Fruit fly (Drosophila melanogaster) whole organism, embryonic: ENCODE measurements around the gene TBC1D16.

Experiments
- Bdp1 ChIP-seq: fragments of 200-800 bp; sonication (Bioruptor generic); optimal IDR thresholded peaks from 3 replicates; lab custom pipeline; 2016; ENCODE audit warnings: missing biosample characterization, missing genetic modification characterization
- Bteb2 ChIP-seq: fragments of 200-800 bp; sonication (Bioruptor generic); optimal IDR thresholded peaks from 2 replicates; lab custom pipeline; 2016; ENCODE audit warnings: missing biosample characterization, missing genetic modification characterization
- CG10147 ChIP-seq: fragments of 200-800 bp; sonication (Bioruptor generic); optimal IDR thresholded peaks from 2 replicates; lab custom pipeline; 2019; ENCODE audit warnings: missing biosample characterization, mild to moderate bottlenecking, missing genetic modification characterization, moderate library complexity
- CG11093 ChIP-seq: fragments of 200-800 bp; sonication (Bioruptor generic); IDR thresholded peaks from 3 replicates; pipeline ENCODE4 v1.3.6; 2022; ENCODE audit warnings: missing biosample characterization, missing genetic modification characterization
- CG11398 ChIP-seq: fragments of 200-800 bp; sonication (Bioruptor generic); optimal IDR thresholded peaks from 2 replicates; lab custom pipeline; 2016; ENCODE audit warnings: missing biosample characterization, missing genetic modification characterization
- CG12071 ChIP-seq: fragments of 200-800 bp; sonication (Bioruptor generic); optimal IDR thresholded peaks from 3 replicates; lab custom pipeline; 2018; ENCODE audit warnings: missing biosample characterization, mild to moderate bottlenecking, missing genetic modification characterization
- CG12769 ChIP-seq: fragments of 200-800 bp; sonication (Bioruptor generic); optimal IDR thresholded peaks from 2 replicates; lab custom pipeline; 2019; ENCODE audit warnings: missing biosample characterization, mild to moderate bottlenecking, missing genetic modification characterization, moderate library complexity
- CG15601 ChIP-seq: fragments of 200-800 bp; sonication (Bioruptor generic); optimal IDR thresholded peaks from 3 replicates; lab custom pipeline; 2019; ENCODE audit warnings: missing biosample characterization, mild to moderate bottlenecking, missing genetic modification characterization, moderate library complexity
- CG1603 ChIP-seq: fragments of 200-800 bp; sonication (Bioruptor generic); optimal IDR thresholded peaks from 2 replicates; lab custom pipeline; 2019; ENCODE audit warnings: missing biosample characterization, mild to moderate bottlenecking, missing genetic modification characterization, moderate library complexity
- CG1647 ChIP-seq: fragments of 200-800 bp; sonication (Bioruptor generic); optimal IDR thresholded peaks from 3 replicates; lab custom pipeline; 2016; ENCODE audit warnings: missing biosample characterization, missing genetic modification characterization
- CG17385 ChIP-seq: fragments of 200-800 bp; sonication (Bioruptor generic); optimal IDR thresholded peaks from 3 replicates; lab custom pipeline; 2018; ENCODE audit warnings: missing biosample characterization, mild to moderate bottlenecking, missing genetic modification characterization
- CG17612 ChIP-seq: fragments of 200-800 bp; sonication (Bioruptor generic); IDR thresholded peaks from 2 replicates; pipeline ENCODE4 v1.3.6; 2022; ENCODE audit warnings: missing biosample characterization, missing genetic modification characterization
- CG17829 ChIP-seq: fragments of 200-800 bp; optimal IDR thresholded peaks from 2 replicates; lab custom pipeline; 2019; ENCODE audit warnings: missing biosample characterization, mild to moderate bottlenecking, missing genetic modification characterization, moderate library complexity
- CG4404 ChIP-seq: fragments of 200-800 bp; sonication (Bioruptor generic); IDR thresholded peaks from 2 replicates; pipeline ENCODE4 v1.3.6; 2022; ENCODE audit warnings: missing biosample characterization, missing genetic modification characterization
- CG4820 ChIP-seq: fragments of 200-800 bp; sonication (Bioruptor generic); optimal IDR thresholded peaks from 3 replicates; lab custom pipeline; 2016; ENCODE audit warnings: missing biosample characterization, missing genetic modification characterization
- CG5180 ChIP-seq: fragments of 200-800 bp; sonication (Bioruptor generic); optimal IDR thresholded peaks from 3 replicates; lab custom pipeline; 2017; ENCODE audit warnings: missing biosample characterization, missing genetic modification characterization, mild to moderate bottlenecking, moderate library complexity, missing genetic modification reagents
- CG6813 ChIP-seq: fragments of 200-800 bp; sonication (Bioruptor generic); optimal IDR thresholded peaks from 2 replicates; lab custom pipeline; 2017; ENCODE audit warnings: missing biosample characterization, missing genetic modification characterization, mild to moderate bottlenecking, moderate library complexity, missing genetic modification reagents
- CG7357 ChIP-seq: fragments of 200-800 bp; sonication (Bioruptor generic); IDR thresholded peaks from 3 replicates; pipeline ENCODE4 v1.3.6; 2022; ENCODE audit warnings: missing biosample characterization, missing genetic modification characterization
- CG7786 ChIP-seq: fragments of 200-800 bp; sonication (Bioruptor generic); optimal IDR thresholded peaks from 2 replicates; lab custom pipeline; 2016; ENCODE audit warnings: missing biosample characterization, missing genetic modification characterization
- CG7928 ChIP-seq: fragments of 200-800 bp; sonication (Bioruptor generic); optimal IDR thresholded peaks from 2 replicates; lab custom pipeline; 2017; ENCODE audit warnings: missing biosample characterization, mild to moderate bottlenecking, missing genetic modification characterization
- CG8388 ChIP-seq: fragments of 200-800 bp; sonication (Bioruptor generic); optimal IDR thresholded peaks from 2 replicates; lab custom pipeline; 2019; ENCODE audit warnings: missing biosample characterization, mild to moderate bottlenecking, missing genetic modification characterization, moderate library complexity
- CG8478 ChIP-seq: fragments of >200 bp; optimal IDR thresholded peaks from 2 replicates; lab custom pipeline; 2018
- CTCF ChIP-seq: fragments of 200-800 bp; sonication (Bioruptor generic); optimal IDR thresholded peaks from 2 replicates; lab custom pipeline; 2017; ENCODE audit warnings: missing biosample characterization, mild to moderate bottlenecking, missing genetic modification characterization, moderate library complexity
- Dbx ChIP-seq: fragments of 200-800 bp; sonication (Bioruptor generic); IDR thresholded peaks from 3 replicates; pipeline ENCODE4 v1.3.6; 2022; ENCODE audit warnings: missing biosample characterization, missing genetic modification characterization
- Deaf1 ChIP-seq: fragments of 200-800 bp; optimal IDR thresholded peaks from 3 replicates; lab custom pipeline; 2019; ENCODE audit warnings: missing biosample characterization, mild to moderate bottlenecking, missing genetic modification characterization, moderate library complexity
- Fer2 ChIP-seq: fragments of 200-800 bp; sonication (Bioruptor generic); optimal IDR thresholded peaks from 2 replicates; lab custom pipeline; 2018; ENCODE audit warnings: missing biosample characterization, mild to moderate bottlenecking, missing genetic modification characterization, moderate library complexity
- Hr3 ChIP-seq: fragments of 200-800 bp; sonication (Bioruptor generic); optimal IDR thresholded peaks from 3 replicates; lab custom pipeline; 2016; ENCODE audit warnings: missing biosample characterization, missing genetic modification characterization
- Mes4 ChIP-seq: fragments of 200-800 bp; sonication (Bioruptor generic); optimal IDR thresholded peaks from 2 replicates; lab custom pipeline; 2016; ENCODE audit warnings: missing biosample characterization, missing genetic modification characterization
- Myb ChIP-seq: fragments of 200-800 bp; sonication (Bioruptor generic); optimal IDR thresholded peaks from 2 replicates; lab custom pipeline; 2016; ENCODE audit warnings: missing biosample characterization, missing genetic modification characterization
- Rfx ChIP-seq: fragments of 200-800 bp; sonication (Bioruptor generic); IDR thresholded peaks from 2 replicates; pipeline ENCODE4 v1.3.6; 2022; ENCODE audit warnings: missing biosample characterization, missing genetic modification characterization
- YL-1 ChIP-seq: fragments of 200-800 bp; sonication (Bioruptor generic); optimal IDR thresholded peaks from 3 replicates; lab custom pipeline; 2017; ENCODE audit warnings: missing biosample characterization, mild to moderate bottlenecking, missing genetic modification characterization
- abd-A ChIP-seq: fragments of 200-800 bp; sonication (Bioruptor generic); optimal IDR thresholded peaks from 3 replicates; lab custom pipeline; 2019; ENCODE audit warnings: missing biosample characterization, mild to moderate bottlenecking, missing genetic modification characterization, moderate library complexity
- aop ChIP-seq: fragments of 200-800 bp; sonication (Bioruptor generic); IDR thresholded peaks from 2 replicates; pipeline ENCODE4 v1.3.6; 2022; ENCODE audit warnings: missing biosample characterization, missing genetic modification characterization
- bbx ChIP-seq: fragments of 200-800 bp; sonication (Bioruptor generic); IDR thresholded peaks from 2 replicates; pipeline ENCODE4 v1.3.6; 2022; ENCODE audit warnings: missing biosample characterization, missing genetic modification characterization; ENCODE audit not compliant: partially characterized antibody
- crc ChIP-seq: fragments of 200-800 bp; sonication (Bioruptor generic); optimal IDR thresholded peaks from 2 replicates; lab custom pipeline; 2016; ENCODE audit warnings: missing biosample characterization, missing genetic modification characterization
- danr ChIP-seq: fragments of 200-800 bp; sonication (Bioruptor generic); IDR thresholded peaks from 2 replicates; pipeline ENCODE4 v1.3.6; 2022; ENCODE audit warnings: missing biosample characterization, missing genetic modification characterization
- dmrt11E ChIP-seq: fragments of 200-800 bp; sonication (Bioruptor generic); optimal IDR thresholded peaks from 3 replicates; lab custom pipeline; 2018; ENCODE audit warnings: missing biosample characterization, mild to moderate bottlenecking, missing genetic modification characterization, moderate library complexity
- gsb ChIP-seq: fragments of 200-800 bp; sonication (Bioruptor generic); IDR thresholded peaks from 2 replicates; pipeline ENCODE4 v1.3.6; 2022; ENCODE audit warnings: missing biosample characterization, missing genetic modification characterization
- lbe ChIP-seq: fragments of 200-800 bp; sonication (Bioruptor generic); optimal IDR thresholded peaks from 2 replicates; lab custom pipeline; 2016; ENCODE audit warnings: missing biosample characterization, mild to moderate bottlenecking, missing genetic modification characterization
- lmd ChIP-seq: fragments of 200-800 bp; sonication (Bioruptor generic); IDR thresholded peaks from 2 replicates; pipeline ENCODE4 v1.3.6; 2022; ENCODE audit warnings: missing biosample characterization, missing genetic modification characterization
- maf-S ChIP-seq: fragments of 200-800 bp; sonication (Bioruptor generic); optimal IDR thresholded peaks from 2 replicates; lab custom pipeline; 2016; ENCODE audit warnings: missing biosample characterization, missing genetic modification characterization
- nom ChIP-seq: fragments of 200-800 bp; sonication (Bioruptor generic); optimal IDR thresholded peaks from 2 replicates; lab custom pipeline; 2017; ENCODE audit warnings: missing biosample characterization, missing genetic modification characterization, mild to moderate bottlenecking, moderate library complexity, missing genetic modification reagents
- p53 ChIP-seq: fragments of 200-800 bp; sonication (Bioruptor generic); optimal IDR thresholded peaks from 2 replicates; lab custom pipeline; 2016; ENCODE audit warnings: missing biosample characterization, missing genetic modification characterization
- pho ChIP-seq: fragments of 200-800 bp; sonication (Bioruptor generic); optimal IDR thresholded peaks from 2 replicates; lab custom pipeline; 2016; ENCODE audit warnings: missing biosample characterization, missing genetic modification characterization
- pzg ChIP-seq: fragments of 200-800 bp; sonication (Bioruptor generic); optimal IDR thresholded peaks from 3 replicates; lab custom pipeline; 2018; ENCODE audit warnings: missing biosample characterization, mild to moderate bottlenecking, missing genetic modification characterization, moderate library complexity
- seq ChIP-seq: fragments of 200-800 bp; sonication (Bioruptor generic); IDR thresholded peaks from 2 replicates; pipeline ENCODE4 v1.3.6; 2022; ENCODE audit warnings: missing biosample characterization, missing genetic modification characterization
- ssp ChIP-seq: fragments of 200-800 bp; sonication (Bioruptor generic); IDR thresholded peaks from 2 replicates; pipeline ENCODE4 v1.3.6; 2022; ENCODE audit warnings: missing biosample characterization, missing genetic modification characterization
- tap ChIP-seq: fragments of 200-800 bp; optimal IDR thresholded peaks from 3 replicates; lab custom pipeline; 2019; ENCODE audit warnings: missing biosample characterization, mild to moderate bottlenecking, missing genetic modification characterization, moderate library complexity
- zfh1 ChIP-seq: fragments of 200-800 bp; sonication (Bioruptor generic); IDR thresholded peaks from 3 replicates; pipeline ENCODE4 v1.3.6; 2022; ENCODE audit warnings: missing biosample characterization, missing genetic modification characterization

Gene TBC1D16

dm6 chr2L:10437317-10437716 lies 1.9 kb upstream of the TBC1D16 start, which contains the start of gene STUB1 (continued):
- TF ChIP-seq CG4404, result no peak
- TF ChIP-seq aop, result no peak
- TF ChIP-seq maf-S (GFP tag; lab: Kevin White, UChicago), result peak; percentile 11
- TF ChIP-seq lmd (GFP tag; lab: Robert Waterston, UW), result no peak
- no peak for TF ChIP-seq CG15601 (tag; lab: Kevin White, UChicago)

- TF ChIP-seq Bteb2, result peak; percentile 46
- peak; percentile 66; the same call in 2 of the 3 replicates for TF ChIP-seq Dbx (GFP tag; lab: Robert Waterston, UW)
- peak; percentile 69 for TF ChIP-seq pho (GFP tag; lab: Kevin White, UChicago)
- TF ChIP-seq Rfx, result peak; percentile 91
- TF ChIP-seq dmrt11E, result peak; percentile 59
- TF ChIP-seq CG12071 (GFP tag; lab: Kevin White, UChicago), result no peak
- TF ChIP-seq CG7928 (GFP tag; lab: Kevin White, UChicago), result no peak
- TF ChIP-seq CG12769 (tag; lab: Kevin White, UChicago), result no peak
- TF ChIP-seq CG17612, result no peak
- TF ChIP-seq lbe (GFP tag; lab: Kevin White, UChicago), result peak; percentile 31
- peak; percentile 20 for TF ChIP-seq Myb
- peak; percentile 28 for TF ChIP-seq Fer2 (tag; lab: Kevin White, UChicago)
- no peak for TF ChIP-seq tap (tag; lab: Kevin White, UChicago)
- peak; percentile 62 for TF ChIP-seq nom
- TF ChIP-seq CG1647, result peak; percentile 47
- TF ChIP-seq CG10147 (GFP tag; lab: Kevin White, UChicago), result peak; percentile 58
- peak; percentile 37 for TF ChIP-seq crc (GFP tag; lab: Kevin White, UChicago)
- TF ChIP-seq CG17385, result peak; percentile 66
- TF ChIP-seq CG11398 (GFP tag; lab: Kevin White, UChicago), result no peak
- TF ChIP-seq CG1603, result peak; percentile 99
- TF ChIP-seq YL-1, result peak; percentile 34
- TF ChIP-seq ssp (GFP tag; lab: Robert Waterston, UW), result peak; percentile 57
- TF ChIP-seq CG5180, result no peak
- no peak for TF ChIP-seq seq (GFP tag; lab: Robert Waterston, UW)
- peak; percentile 78 for TF ChIP-seq zfh1 (GFP tag; lab: Robert Waterston, UW)
- peak; percentile 80 for TF ChIP-seq CG17829 (tag; lab: Kevin White, UChicago)
- no peak for TF ChIP-seq abd-A
- TF ChIP-seq CTCF (GFP tag; lab: Kevin White, UChicago), result no peak
- TF ChIP-seq Hr3, result peak; percentile 73
- no peak for TF ChIP-seq CG8478 (lab: Kevin White, UChicago)
- TF ChIP-seq CG6813 (GFP tag; lab: Kevin White, UChicago), result no peak
- no peak for TF ChIP-seq CG7357 (GFP tag; lab: Robert Waterston, UW)
- TF ChIP-seq bbx (GFP tag; lab: Robert Waterston, UW), result 0 out of 2 replicates have a peak, but pooled peaks have one; percentile 15
- TF ChIP-seq Mes4 (GFP tag; lab: Kevin White, UChicago), result peak; percentile 58
- peak; percentile 27 for TF ChIP-seq Bdp1 (GFP tag; lab: Kevin White, UChicago)
- TF ChIP-seq gsb (GFP tag; lab: Robert Waterston, UW), result 0 out of 2 replicates have a peak, but pooled peaks have one; percentile 30
- peak; percentile 66 for TF ChIP-seq CG7786 (GFP tag; lab: Kevin White, UChicago)
- TF ChIP-seq Deaf1, result no peak
- TF ChIP-seq p53 (GFP tag; lab: Kevin White, UChicago), result no peak
- TF ChIP-seq CG8388 (GFP tag; lab: Kevin White, UChicago), result peak; percentile 45
- TF ChIP-seq lmd (GFP tag; lab: Robert Waterston, UW), result no peak; the same call in 1 of the 2 replicates
- TF ChIP-seq CG4820 (GFP tag; lab: Kevin White, UChicago), result peak; percentile 99
- peak; percentile 29; the same call in 1 of the 3 replicates for TF ChIP-seq CG11093 (GFP tag; lab: Robert Waterston, UW)
- TF ChIP-seq pzg (GFP tag; lab: Kevin White, UChicago), result peak; percentile 53
- no peak for TF ChIP-seq danr (GFP tag; lab: Robert Waterston, UW)
Measured at dm6 chr2L:10430802-10431476, 4.5 kb downstream of the TBC1D16 start, which contains the start of the genes Bug22 and TfIIB. Bug22 (minus strand) TSS chr2L:10430918. TfIIB (plus strand) TSS chr2L:10431338.
